Worm (Caenorhabditis elegans) whole organism, late embryonic: ENCODE data around the gene ncap-1.

Source experiments
- C08G9.2 ChIP-seq: sonication (generic microtip); optimal IDR thresholded peaks from 2 replicates; lab custom pipeline; 2016; ENCODE audit warnings: mild to moderate bottlenecking, missing genetic modification characterization, moderate library complexity, missing compliant biosample characterization
- C38D4.7 ChIP-seq: fragments of 200-800 bp; sonication (Bioruptor generic); optimal IDR thresholded peaks from 2 replicates; lab custom pipeline; 2018; ENCODE audit warnings: mild to moderate bottlenecking, missing genetic modification characterization, moderate library complexity, missing compliant biosample characterization
- F13H6.1 ChIP-seq: sonication (generic microtip); optimal IDR thresholded peaks from 2 replicates; lab custom pipeline; 2016; ENCODE audit warnings: missing genetic modification characterization, missing compliant biosample characterization
- T23F11.4 ChIP-seq: fragments of 200-800 bp; sonication (Bioruptor generic); optimal IDR thresholded peaks from 2 replicates; lab custom pipeline; 2018; ENCODE audit warnings: mild to moderate bottlenecking, missing genetic modification characterization, missing compliant biosample characterization
- ama-1 ChIP-seq: fragments of 150-350 bp; optimal IDR thresholded peaks from 2 replicates; lab custom pipeline; 2014
- ceh-14 ChIP-seq: sonication (generic microtip); optimal IDR thresholded peaks from 2 replicates; lab custom pipeline; 2016; ENCODE audit warnings: missing genotype, missing genetic modification characterization, missing compliant biosample characterization
- ceh-31 ChIP-seq: sonication (generic microtip); optimal IDR thresholded peaks from 2 replicates; lab custom pipeline; 2016; ENCODE audit warnings: missing genetic modification characterization, missing compliant biosample characterization
- elt-4 ChIP-seq: sonication (generic microtip); optimal IDR thresholded peaks from 2 replicates; lab custom pipeline; 2016; ENCODE audit warnings: missing genetic modification characterization, missing compliant biosample characterization
- fkh-6 ChIP-seq: sonication (generic microtip); optimal IDR thresholded peaks from 2 replicates; lab custom pipeline; 2016; ENCODE audit warnings: missing genetic modification characterization, missing compliant biosample characterization
- hlh-13 ChIP-seq: fragments of 200-800 bp; sonication (Bioruptor generic); optimal IDR thresholded peaks from 2 replicates; lab custom pipeline; 2018; ENCODE audit warnings: mild to moderate bottlenecking, missing genetic modification characterization, missing compliant biosample characterization
- hlh-15 ChIP-seq: sonication (generic microtip); optimal IDR thresholded peaks from 2 replicates; lab custom pipeline; 2016; ENCODE audit warnings: missing genetic modification characterization, missing compliant biosample characterization
- hlh-8 ChIP-seq: sonication (generic microtip); optimal IDR thresholded peaks from 2 replicates; lab custom pipeline; 2016; ENCODE audit warnings: missing genotype, missing genetic modification characterization, missing compliant biosample characterization
- madf-2 ChIP-seq: sonication (generic microtip); optimal IDR thresholded peaks from 2 replicates; lab custom pipeline; 2017; ENCODE audit warnings: missing genetic modification characterization, missing compliant biosample characterization
- mec-3 ChIP-seq: sonication (generic microtip); optimal IDR thresholded peaks from 2 replicates; lab custom pipeline; 2016; ENCODE audit warnings: borderline replicate concordance, missing genetic modification characterization, missing compliant biosample characterization
- nhr-11 ChIP-seq: fragments of 150-350 bp; optimal IDR thresholded peaks from 2 replicates; lab custom pipeline; 2014; ENCODE audit warnings: missing biosample characterization, missing genetic modification characterization
- npax-4 ChIP-seq: sonication (generic microtip); optimal IDR thresholded peaks from 2 replicates; lab custom pipeline; 2016; ENCODE audit warnings: missing genetic modification characterization, missing compliant biosample characterization
- pha-2 ChIP-seq: sonication (generic microtip); optimal IDR thresholded peaks from 2 replicates; lab custom pipeline; 2017; ENCODE audit warnings: mild to moderate bottlenecking, missing genetic modification characterization, missing compliant biosample characterization
- pqm-1 ChIP-seq: sonication (generic microtip); optimal IDR thresholded peaks from 2 replicates; lab custom pipeline; 2016; ENCODE audit warnings: missing genetic modification characterization, missing compliant biosample characterization
- rnt-1 ChIP-seq: sonication (generic microtip); optimal IDR thresholded peaks from 2 replicates; lab custom pipeline; 2016; ENCODE audit warnings: missing genetic modification characterization, missing compliant biosample characterization
- sdc-2 ChIP-seq: sonication (generic microtip); optimal IDR thresholded peaks from 2 replicates; lab custom pipeline; 2016; ENCODE audit warnings: missing genotype, missing genetic modification characterization, missing compliant biosample characterization
- tbx-7 ChIP-seq: sonication (generic microtip); optimal IDR thresholded peaks from 2 replicates; lab custom pipeline; 2016; ENCODE audit warnings: missing genotype, missing genetic modification characterization, missing compliant biosample characterization
- ttx-3 ChIP-seq: sonication (generic microtip); optimal IDR thresholded peaks from 2 replicates; lab custom pipeline; 2016; ENCODE audit warnings: missing genetic modification reagents, missing genetic modification characterization, missing compliant biosample characterization
- unc-3 ChIP-seq, 2 experiments: fragments of 200-800 bp in 1 of 2; sonication (Bioruptor generic) in 1 of 2; sonication (generic microtip) in 1 of 2; conservative IDR thresholded peaks in 1 of 2; optimal IDR thresholded peaks in 1 of 2; 2 replicates each; pipeline versions ENCODE4 v1.3.6 to Lab custom; 2016 to 2022; ENCODE audit warnings: missing compliant biosample characterization in 2 of 2, missing genetic modification characterization in 2 of 2, missing genetic modification reagents in 1 of 2
- unc-42 ChIP-seq: sonication (generic microtip); optimal IDR thresholded peaks from 2 replicates; lab custom pipeline; 2016; ENCODE audit warnings: missing genotype, missing genetic modification characterization, missing compliant biosample characterization
- unc-55 ChIP-seq: sonication (generic microtip); optimal IDR thresholded peaks from 2 replicates; lab custom pipeline; 2017; ENCODE audit warnings: missing biosample characterization, missing genetic modification reagents, missing genetic modification characterization

Gene ncap-1

ce11 chrII:2866541-2867124, 52.5 kb downstream of the ncap-1 start, which contains the start of the genes Y110A2AL.9 and Y110A2AL.3:
TSS of gene Y110A2AL.9 (minus strand) at chrII:2866641.
TSS of gene Y110A2AL.3 (plus strand) at chrII:2867074.
- TF ChIP-seq sdc-2 = no peak
- no peak for TF ChIP-seq nhr-11
- no peak for TF ChIP-seq rnt-1 (tag; lab: Kevin White, UChicago)
- no peak for TF ChIP-seq hlh-13 (GFP tag; lab: Kevin White, UChicago)
- TF ChIP-seq hlh-8 (tag; lab: Kevin White, UChicago) = no peak
- TF ChIP-seq unc-55 (GFP tag; lab: Kevin White, UChicago) = no peak
- no peak for TF ChIP-seq mec-3
- no peak for TF ChIP-seq ceh-31 (tag; lab: Kevin White, UChicago)
- no peak for TF ChIP-seq T23F11.4 (GFP tag; lab: Kevin White, UChicago)
- no peak for TF ChIP-seq npax-4 (tag; lab: Kevin White, UChicago)
- TF ChIP-seq ttx-3 (tag; lab: Kevin White, UChicago) = no peak
- TF ChIP-seq ama-1 (lab: Kevin White, UChicago) = no peak
- no peak for TF ChIP-seq pqm-1
- TF ChIP-seq madf-2 = no peak
- no peak for TF ChIP-seq pha-2 (tag; lab: Kevin White, UChicago)
- TF ChIP-seq ceh-14 = no peak
- TF ChIP-seq F13H6.1 (tag; lab: Kevin White, UChicago) = no peak
- no peak for TF ChIP-seq tbx-7 (tag; lab: Kevin White, UChicago)
- TF ChIP-seq, all 69 proteins: peak for 0

- no peak for TF ChIP-seq C08G9.2 (tag; lab: Kevin White, UChicago)
- no peak for TF ChIP-seq unc-3 (GFP tag; conservative IDR thresholded peaks at IDR 0.05; lab: Robert Waterston, UW)
- TF ChIP-seq unc-3 (tag; optimal IDR thresholded peaks at IDR 0.05; lab: Kevin White, UChicago) = no peak
- TF ChIP-seq C38D4.7 = no peak
- TF ChIP-seq hlh-15 (tag; lab: Kevin White, UChicago) = no peak
- no peak for TF ChIP-seq unc-42
- TF ChIP-seq, all 69 proteins: peak for 0
Observed at ce11 chrII:2865355-2865754, 53.8 kb downstream of the ncap-1 start.

- TF ChIP-seq elt-4 (tag; lab: Kevin White, UChicago) (no peak), fkh-6 (tag; lab: Kevin White, UChicago) (no peak)
Observed at ce11 chrII:2864229-2864628, 54.9 kb downstream of the ncap-1 start, which contains the start of gene Y110A2AL.5. TSS of gene Y110A2AL.5 (plus strand) at chrII:2864529.
